Fruit fly (Drosophila melanogaster) whole organism, embryonic: ENCODE data around the gene EMC5.

Experiments used
- Atf-2 ChIP-seq: fragments of 200-800 bp; sonication (Bioruptor generic); optimal IDR thresholded peaks from 2 replicates; lab custom pipeline; 2016; ENCODE audit warnings: missing biosample characterization, missing genetic modification characterization
- Atf6 ChIP-seq: fragments of 200-800 bp; sonication (Bioruptor generic); IDR thresholded peaks from 2 replicates; pipeline ENCODE4 v1.3.6; 2022; ENCODE audit warnings: missing biosample characterization, missing genetic modification characterization
- B-H2 ChIP-seq: fragments of 200-800 bp; sonication (Bioruptor generic); optimal IDR thresholded peaks from 2 replicates; lab custom pipeline; 2018; ENCODE audit warnings: missing biosample characterization, mild to moderate bottlenecking, missing genetic modification characterization
- Bteb2 ChIP-seq: fragments of 200-800 bp; sonication (Bioruptor generic); optimal IDR thresholded peaks from 2 replicates; lab custom pipeline; 2016; ENCODE audit warnings: missing biosample characterization, missing genetic modification characterization
- CG10209 ChIP-seq: fragments of 200-800 bp; sonication (Bioruptor generic); optimal IDR thresholded peaks from 3 replicates; lab custom pipeline; 2017; ENCODE audit warnings: missing biosample characterization, mild to moderate bottlenecking, missing genetic modification characterization, missing genetic modification reagents
- CG10321 ChIP-seq: fragments of 200-800 bp; sonication (Bioruptor generic); IDR thresholded peaks from 2 replicates; pipeline ENCODE4 v1.3.6; 2022; ENCODE audit warnings: missing biosample characterization, missing genetic modification characterization
- CG10462 ChIP-seq: fragments of 200-800 bp; sonication (Bioruptor generic); optimal IDR thresholded peaks from 2 replicates; lab custom pipeline; 2016; ENCODE audit warnings: missing biosample characterization, missing genetic modification characterization
- CG10654 ChIP-seq: fragments of 200-800 bp; sonication (Bioruptor generic); optimal IDR thresholded peaks from 2 replicates; lab custom pipeline; 2016; ENCODE audit warnings: missing biosample characterization, missing genetic modification characterization
- CG11695 ChIP-seq: fragments of 200-800 bp; sonication (Bioruptor generic); IDR thresholded peaks from 3 replicates; pipeline ENCODE4 v1.3.6; 2022; ENCODE audit warnings: missing biosample characterization, missing genetic modification characterization
- CG12942 ChIP-seq: fragments of 200-800 bp; sonication (Bioruptor generic); optimal IDR thresholded peaks from 3 replicates; lab custom pipeline; 2016; ENCODE audit warnings: missing biosample characterization, missing genetic modification characterization
- CG15601 ChIP-seq: fragments of 200-800 bp; sonication (Bioruptor generic); optimal IDR thresholded peaks from 3 replicates; lab custom pipeline; 2019; ENCODE audit warnings: missing biosample characterization, mild to moderate bottlenecking, missing genetic modification characterization, moderate library complexity
- CG1792 ChIP-seq: fragments of 200-800 bp; sonication (Bioruptor generic); optimal IDR thresholded peaks from 2 replicates; lab custom pipeline; 2016; ENCODE audit warnings: missing biosample characterization, missing genetic modification characterization
- CG31365 ChIP-seq: fragments of 200-800 bp; sonication (Bioruptor generic); optimal IDR thresholded peaks from 2 replicates; lab custom pipeline; 2018; ENCODE audit warnings: missing biosample characterization, mild to moderate bottlenecking, missing genetic modification characterization
- CG5953 ChIP-seq: fragments of 200-800 bp; sonication (Bioruptor generic); IDR thresholded peaks from 2 replicates; pipeline ENCODE4 v1.3.6; 2022; ENCODE audit warnings: missing biosample characterization, missing genetic modification characterization
- CG6175 ChIP-seq: fragments of 200-800 bp; sonication (Bioruptor generic); IDR thresholded peaks from 3 replicates; pipeline ENCODE4 v1.3.6; 2022; ENCODE audit warnings: missing biosample characterization, missing genetic modification characterization
- CG7928 ChIP-seq: fragments of 200-800 bp; sonication (Bioruptor generic); optimal IDR thresholded peaks from 2 replicates; lab custom pipeline; 2017; ENCODE audit warnings: missing biosample characterization, mild to moderate bottlenecking, missing genetic modification characterization
- CG8388 ChIP-seq: fragments of 200-800 bp; sonication (Bioruptor generic); optimal IDR thresholded peaks from 2 replicates; lab custom pipeline; 2019; ENCODE audit warnings: missing biosample characterization, mild to moderate bottlenecking, missing genetic modification characterization, moderate library complexity
- CG8478 ChIP-seq: fragments of >200 bp; optimal IDR thresholded peaks from 2 replicates; lab custom pipeline; 2018
- CG8924 ChIP-seq: fragments of 200-800 bp; optimal IDR thresholded peaks from 3 replicates; lab custom pipeline; 2019; ENCODE audit warnings: missing biosample characterization, mild to moderate bottlenecking, missing genetic modification characterization, moderate library complexity
- CG9797 ChIP-seq: fragments of 200-800 bp; sonication (Bioruptor generic); optimal IDR thresholded peaks from 3 replicates; lab custom pipeline; 2018; ENCODE audit warnings: missing biosample characterization, mild to moderate bottlenecking, missing genetic modification characterization
- CG9876 ChIP-seq: fragments of 200-800 bp; sonication (Bioruptor generic); optimal IDR thresholded peaks from 2 replicates; lab custom pipeline; 2016; ENCODE audit warnings: missing biosample characterization, missing genetic modification characterization
- D19A ChIP-seq: fragments of 200-800 bp; optimal IDR thresholded peaks from 3 replicates; lab custom pipeline; 2019; ENCODE audit warnings: missing biosample characterization, mild to moderate bottlenecking, missing genetic modification characterization, moderate library complexity
- HHEX ChIP-seq: fragments of 200-800 bp; sonication (Bioruptor generic); optimal IDR thresholded peaks from 3 replicates; lab custom pipeline; 2017; ENCODE audit warnings: missing biosample characterization, mild to moderate bottlenecking, missing genetic modification characterization, missing genetic modification reagents
- Jarid2 ChIP-seq: fragments of 200-800 bp; sonication (Bioruptor generic); optimal IDR thresholded peaks from 3 replicates; lab custom pipeline; 2017; ENCODE audit warnings: mild to moderate bottlenecking, missing biosample characterization, missing genetic modification reagents, missing genetic modification characterization
- Kr ChIP-seq: fragments of 200-800 bp; sonication (Bioruptor generic); optimal IDR thresholded peaks from 2 replicates; lab custom pipeline; 2017; ENCODE audit warnings: missing biosample characterization, mild to moderate bottlenecking, missing genetic modification characterization
- MBD-R2 ChIP-seq: fragments of 200-800 bp; sonication (Bioruptor generic); IDR thresholded peaks from 2 replicates; pipeline ENCODE4 v1.3.6; 2022; ENCODE audit warnings: missing biosample characterization, missing genetic modification characterization
- Mes4 ChIP-seq: fragments of 200-800 bp; sonication (Bioruptor generic); optimal IDR thresholded peaks from 2 replicates; lab custom pipeline; 2016; ENCODE audit warnings: missing biosample characterization, missing genetic modification characterization
- NC2α ChIP-seq: fragments of 200-800 bp; sonication (Bioruptor generic); optimal IDR thresholded peaks from 2 replicates; lab custom pipeline; 2016; ENCODE audit warnings: missing biosample characterization, missing genetic modification characterization
- NC2β ChIP-seq: fragments of 200-800 bp; sonication (Bioruptor generic); optimal IDR thresholded peaks from 2 replicates; lab custom pipeline; 2016; ENCODE audit warnings: missing biosample characterization, missing genetic modification characterization
- NK7.1 ChIP-seq: fragments of 200-800 bp; sonication (Bioruptor generic); optimal IDR thresholded peaks from 3 replicates; lab custom pipeline; 2016; ENCODE audit warnings: missing biosample characterization, missing genetic modification characterization
- Nf-YB ChIP-seq: fragments of 200-800 bp; sonication (Bioruptor generic); optimal IDR thresholded peaks from 3 replicates; lab custom pipeline; 2019; ENCODE audit warnings: missing biosample characterization, mild to moderate bottlenecking, missing genetic modification characterization, moderate library complexity
- Ssrp ChIP-seq: fragments of 200-800 bp; sonication (Bioruptor generic); optimal IDR thresholded peaks from 2 replicates; lab custom pipeline; 2018; ENCODE audit warnings: missing biosample characterization, mild to moderate bottlenecking, missing genetic modification characterization, moderate library complexity
- al ChIP-seq: fragments of 200-800 bp; sonication (Bioruptor generic); IDR thresholded peaks from 2 replicates; pipeline ENCODE4 v1.3.6; 2022; ENCODE audit warnings: missing biosample characterization, missing genetic modification characterization
- ara ChIP-seq: fragments of 200-800 bp; sonication (Bioruptor generic); IDR thresholded peaks from 2 replicates; pipeline ENCODE4 v1.3.6; 2022; ENCODE audit warnings: missing biosample characterization, missing genetic modification characterization
- ato ChIP-seq: fragments of 200-800 bp; sonication (Bioruptor generic); IDR thresholded peaks from 2 replicates; pipeline ENCODE4 v1.3.6; 2022; ENCODE audit warnings: missing biosample characterization, missing genetic modification characterization; ENCODE audit not compliant: partially characterized antibody
- cg ChIP-seq: fragments of 200-800 bp; sonication (Bioruptor generic); optimal IDR thresholded peaks from 3 replicates; lab custom pipeline; 2019; ENCODE audit warnings: missing biosample characterization, mild to moderate bottlenecking, missing genetic modification characterization, moderate library complexity
- chm ChIP-seq: fragments of 200-800 bp; sonication (Bioruptor generic); IDR thresholded peaks from 2 replicates; pipeline ENCODE4 v1.3.6; 2022; ENCODE audit warnings: missing biosample characterization, missing genetic modification characterization
- eyg ChIP-seq: fragments of 200-800 bp; sonication (Bioruptor generic); optimal IDR thresholded peaks from 3 replicates; lab custom pipeline; 2016; ENCODE audit warnings: missing biosample characterization, missing genetic modification characterization
- hb ChIP-seq: fragments of 200-800 bp; sonication (Bioruptor generic); IDR thresholded peaks from 3 replicates; pipeline ENCODE4 v1.3.6; 2022; ENCODE audit warnings: missing biosample characterization, missing genetic modification characterization; ENCODE audit not compliant: partially characterized antibody
- klu ChIP-seq: fragments of 200-800 bp; sonication (Bioruptor generic); IDR thresholded peaks from 2 replicates; pipeline ENCODE4 v1.3.6; 2022; ENCODE audit warnings: missing biosample characterization, missing genetic modification characterization
- lbe ChIP-seq: fragments of 200-800 bp; sonication (Bioruptor generic); optimal IDR thresholded peaks from 2 replicates; lab custom pipeline; 2016; ENCODE audit warnings: missing biosample characterization, mild to moderate bottlenecking, missing genetic modification characterization
- peb ChIP-seq: fragments of 200-800 bp; sonication (Bioruptor generic); IDR thresholded peaks from 2 replicates; pipeline ENCODE4 v1.3.6; 2022; ENCODE audit warnings: missing biosample characterization, missing genetic modification characterization
- pnt ChIP-seq: fragments of 200-800 bp; sonication (Bioruptor generic); optimal IDR thresholded peaks from 3 replicates; lab custom pipeline; 2016; ENCODE audit warnings: missing biosample characterization, missing genetic modification characterization
- prd ChIP-seq, 3 experiments: fragments of >200 bp in 2 of 3; fragments of 200-800 bp in 1 of 3; sonication (Bioruptor generic) in 1 of 3; optimal IDR thresholded peaks in 2 of 3; IDR thresholded peaks in 1 of 3; 2 replicates in 2 of 3; 3 replicates in 1 of 3; pipeline versions ENCODE4 v1.3.6 to Lab custom; 2017 to 2022; ENCODE audit warnings: missing biosample characterization in 1 of 3, missing genetic modification characterization in 1 of 3
- pum ChIP-seq: fragments of 200-800 bp; sonication (Bioruptor generic); optimal IDR thresholded peaks from 2 replicates; lab custom pipeline; 2016; ENCODE audit warnings: missing biosample characterization, missing genetic modification characterization
- sens-2 ChIP-seq: fragments of 200-800 bp; sonication (Bioruptor generic); IDR thresholded peaks from 2 replicates; pipeline ENCODE4 v1.3.6; 2022; ENCODE audit warnings: missing biosample characterization, missing genetic modification characterization
- tin ChIP-seq: fragments of 200-800 bp; sonication (Bioruptor generic); optimal IDR thresholded peaks from 3 replicates; lab custom pipeline; 2016; ENCODE audit warnings: missing biosample characterization, missing genetic modification characterization
- vnd ChIP-seq: fragments of 200-800 bp; sonication (Bioruptor generic); IDR thresholded peaks from 3 replicates; pipeline ENCODE4 v1.3.6; 2022; ENCODE audit warnings: missing biosample characterization, missing genetic modification characterization; ENCODE audit not compliant: partially characterized antibody
- vvl ChIP-seq: fragments of 200-800 bp; sonication (Bioruptor generic); IDR thresholded peaks from 2 replicates; pipeline ENCODE4 v1.3.6; 2022; ENCODE audit warnings: missing biosample characterization, missing genetic modification characterization

The EMC5 gene

dm6 chr2L:19021278-19022220 is 34.0 kb downstream of the EMC5 start (continued):
- TF ChIP-seq B-H2 (GFP tag; lab: Kevin White, UChicago) (peak; percentile 83), Mes4 (GFP tag; lab: Kevin White, UChicago) (peak; percentile 31), CG7928 (peak; percentile 26), CG6175 (GFP tag; lab: Robert Waterston, UW) (no peak), eyg (GFP tag; lab: Kevin White, UChicago) (no peak), CG5953 (no peak), MBD-R2 (GFP tag; lab: Robert Waterston, UW) (0 out of 2 replicates have a peak, but pooled peaks have one; percentile 24), Ssrp (tag; lab: Kevin White, UChicago) (peak; percentile 77), CG31365 (tag; lab: Kevin White, UChicago) (peak; percentile 25), ara (peak; percentile 49; the same call in 1 of the 2 replicates), pnt (GFP tag; lab: Kevin White, UChicago) (peak; percentile 5), klu (GFP tag; lab: Robert Waterston, UW) (peak; percentile 66; the same call in 1 of the 2 replicates), CG1792 (GFP tag; lab: Kevin White, UChicago) (no peak), CG9797 (GFP tag; lab: Kevin White, UChicago) (no peak), D19A (peak; percentile 82), chm (GFP tag; lab: Robert Waterston, UW) (no peak), CG15601 (tag; lab: Kevin White, UChicago) (peak; percentile 84), CG11695 (GFP tag; lab: Robert Waterston, UW) (peak; percentile 79), ato (GFP tag; lab: Robert Waterston, UW) (no peak), CG10321 (GFP tag; lab: Robert Waterston, UW) (no peak), prd (optimal IDR thresholded peaks at IDR 0.05; lab: Kevin White, UChicago) (no peak), prd (GFP tag; IDR thresholded peaks at IDR 0.05; lab: Robert Waterston, UW) (peak; percentile 48; the same call in 2 of the 3 replicates), CG8388 (peak; percentile 77), CG10462 (GFP tag; lab: Kevin White, UChicago) (peak; percentile 20), sens-2 (GFP tag; lab: Robert Waterston, UW) (peak; percentile 22; the same call in 1 of the 2 replicates), CG12942 (peak; percentile 56), al (GFP tag; lab: Robert Waterston, UW) (no peak), CG8478 (lab: Kevin White, UChicago) (no peak), peb (no peak; the same call in 1 of the 2 replicates), Bteb2 (GFP tag; lab: Kevin White, UChicago) (peak; percentile 1), Kr (GFP tag; lab: Kevin White, UChicago) (no peak), vvl (peak; percentile 76), CG8924 (peak; percentile 89), NK7.1 (no peak), NC2α (no peak), HHEX (peak; percentile 71), pum (GFP tag; lab: Kevin White, UChicago) (peak; percentile 35), tin (peak; percentile 62), hb (GFP tag; lab: Robert Waterston, UW) (no peak), CG9876 (GFP tag; lab: Kevin White, UChicago) (no peak), vnd (no peak), NC2β (GFP tag; lab: Kevin White, UChicago) (no peak), Nf-YB (peak; percentile 58), Atf6 (GFP tag; lab: Robert Waterston, UW) (peak; percentile 72), Atf-2 (GFP tag; lab: Kevin White, UChicago) (peak; percentile 1), lbe (GFP tag; lab: Kevin White, UChicago) (peak; percentile 65), cg (peak; percentile 31), CG10654 (GFP tag; lab: Kevin White, UChicago) (peak; percentile 39), Jarid2 (GFP tag; lab: Kevin White, UChicago) (peak; percentile 41), CG10209 (GFP tag; lab: Kevin White, UChicago) (peak; percentile 81)
